Fruit fly (Drosophila melanogaster): Measurements from ENCODE around the gene ACXD.

The ACXD gene

DNA sequence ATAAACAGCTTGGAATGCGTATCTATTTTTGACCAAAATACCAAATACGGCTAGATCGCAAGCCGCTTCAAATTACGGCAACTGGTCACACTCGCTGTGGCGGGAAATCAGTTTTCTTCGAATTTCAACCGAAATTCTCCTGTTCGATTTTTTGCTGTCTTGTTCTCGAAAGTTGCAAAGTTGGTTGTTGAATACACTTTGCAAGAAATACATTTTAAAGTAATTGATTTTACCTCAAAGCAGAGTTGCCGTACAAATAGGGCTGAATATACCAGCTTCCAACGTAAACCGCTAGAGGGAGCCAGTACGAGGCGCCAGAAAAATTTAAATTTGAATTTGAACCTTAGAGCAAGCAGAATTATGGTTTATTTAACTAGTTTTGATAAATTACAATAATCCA lies 374 bp upstream of the ACXD start, which contains the start of gene CG9018:
Gene CG9018, minus strand, starts transcription at position 43 of the 400 bp plus-strand sequence.
- TF ChIP-seq bab1 (GFP tag; optimal IDR thresholded peaks at IDR 0.05) (peak; percentile 35), CG14711 (tag; optimal IDR thresholded peaks at IDR 0.05) (no peak)

DNA sequence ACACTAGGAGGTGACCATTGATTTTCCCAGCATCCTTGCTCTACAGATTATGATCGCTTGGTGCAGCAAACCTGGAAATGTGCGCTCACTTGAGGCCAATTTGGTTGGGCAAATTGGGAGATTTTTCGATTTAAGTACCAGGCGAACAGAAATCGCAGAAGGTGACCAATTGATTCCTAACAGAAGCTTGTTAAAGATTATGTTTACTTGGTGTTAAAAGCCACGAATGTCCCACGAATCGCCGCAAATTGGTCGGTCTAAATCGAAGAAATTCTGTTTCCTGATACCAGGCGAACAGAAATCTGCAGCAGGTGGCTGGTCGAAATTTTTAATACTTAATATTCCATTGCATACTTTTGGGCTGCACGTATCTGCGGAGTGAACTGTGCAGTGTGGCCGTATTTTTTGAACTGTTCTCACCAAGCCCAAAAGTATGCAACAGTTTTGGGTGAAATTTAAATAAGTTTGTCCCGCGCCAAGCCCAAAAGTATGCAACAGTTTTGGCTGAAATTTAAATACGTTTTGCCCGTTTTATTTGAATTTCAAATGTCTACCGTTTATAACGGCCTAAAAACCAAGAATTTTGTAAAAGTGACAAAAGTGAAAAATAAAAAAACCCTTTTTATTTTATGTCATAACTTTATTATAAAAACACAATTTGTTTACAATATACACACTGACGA lies 6.6 kb downstream of the ACXD start, which contains the start of gene CG32301:
Gene CG32301, plus strand, starts transcription at position 633 of the 683 bp plus-strand sequence.
- TF ChIP-seq CG12768 (GFP tag; optimal IDR thresholded peaks at IDR 0.05) = no peak
- no peak for TF ChIP-seq Hr96 (GFP tag; optimal IDR thresholded peaks at IDR 0.05)
- no peak for TF ChIP-seq CG7101 (tag; optimal IDR thresholded peaks at IDR 0.05)
- TF ChIP-seq bab1 (GFP tag; optimal IDR thresholded peaks at IDR 0.05) = peak; percentile 71
- no peak for TF ChIP-seq CG14711 (tag; optimal IDR thresholded peaks at IDR 0.05)

DNA sequence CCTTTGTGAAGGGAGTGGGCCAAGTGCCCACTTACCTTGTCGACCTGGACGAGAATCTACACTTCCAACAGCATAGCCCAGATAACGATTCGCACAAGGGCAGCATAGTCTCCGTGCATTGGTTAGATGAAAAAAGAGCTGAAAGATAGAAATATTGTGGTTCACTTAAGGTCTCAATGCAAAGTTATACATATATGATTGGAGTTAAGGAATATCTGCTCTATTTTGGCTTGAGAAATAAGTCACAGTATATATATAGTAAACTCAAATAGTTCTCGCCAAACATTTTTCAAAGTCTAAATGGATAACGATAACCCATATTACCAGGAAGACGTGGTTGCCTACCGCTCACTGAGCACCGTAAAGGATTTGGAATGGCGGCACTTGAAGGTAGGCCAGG lies 10.9 kb downstream of the ACXD start, which contains the start of gene CG32305:
Gene CG32305, plus strand, starts transcription at position 301 of the 400 bp plus-strand sequence.
- TF ChIP-seq CG5204 (GFP tag; optimal IDR thresholded peaks at IDR 0.05) (no peak), ovo (GFP tag; optimal IDR thresholded peaks at IDR 0.05) (no peak), Clk (GFP tag; optimal IDR thresholded peaks at IDR 0.05) (no peak), CG11617 (GFP tag; optimal IDR thresholded peaks at IDR 0.05) (no peak), toe (GFP tag; optimal IDR thresholded peaks at IDR 0.05) (no peak), CG14711 (tag; optimal IDR thresholded peaks at IDR 0.05) (no peak), CG12768 (GFP tag; optimal IDR thresholded peaks at IDR 0.05) (no peak), Crg-1 (GFP tag; optimal IDR thresholded peaks at IDR 0.05) (no peak), cnc (optimal IDR thresholded peaks at IDR 0.05) (no peak), CG7045 (GFP tag; optimal IDR thresholded peaks at IDR 0.05) (no peak), Hr96 (GFP tag; optimal IDR thresholded peaks at IDR 0.05) (no peak), tj (GFP tag; optimal IDR thresholded peaks at IDR 0.05) (no peak), CG7101 (tag; optimal IDR thresholded peaks at IDR 0.05) (no peak), kay (GFP tag; ENCODE audit: borderline replicate concordance) (no peak), cic (GFP tag; optimal IDR thresholded peaks at IDR 0.05) (no peak), CG33017 (tag; optimal IDR thresholded peaks at IDR 0.05) (no peak), Mnt (GFP tag; optimal IDR thresholded peaks at IDR 0.05) (no peak), pad (GFP tag; optimal IDR thresholded peaks at IDR 0.05) (no peak), CG1620 (GFP tag; optimal IDR thresholded peaks at IDR 0.05) (no peak), bab1 (GFP tag; optimal IDR thresholded peaks at IDR 0.05) (no peak)

DNA sequence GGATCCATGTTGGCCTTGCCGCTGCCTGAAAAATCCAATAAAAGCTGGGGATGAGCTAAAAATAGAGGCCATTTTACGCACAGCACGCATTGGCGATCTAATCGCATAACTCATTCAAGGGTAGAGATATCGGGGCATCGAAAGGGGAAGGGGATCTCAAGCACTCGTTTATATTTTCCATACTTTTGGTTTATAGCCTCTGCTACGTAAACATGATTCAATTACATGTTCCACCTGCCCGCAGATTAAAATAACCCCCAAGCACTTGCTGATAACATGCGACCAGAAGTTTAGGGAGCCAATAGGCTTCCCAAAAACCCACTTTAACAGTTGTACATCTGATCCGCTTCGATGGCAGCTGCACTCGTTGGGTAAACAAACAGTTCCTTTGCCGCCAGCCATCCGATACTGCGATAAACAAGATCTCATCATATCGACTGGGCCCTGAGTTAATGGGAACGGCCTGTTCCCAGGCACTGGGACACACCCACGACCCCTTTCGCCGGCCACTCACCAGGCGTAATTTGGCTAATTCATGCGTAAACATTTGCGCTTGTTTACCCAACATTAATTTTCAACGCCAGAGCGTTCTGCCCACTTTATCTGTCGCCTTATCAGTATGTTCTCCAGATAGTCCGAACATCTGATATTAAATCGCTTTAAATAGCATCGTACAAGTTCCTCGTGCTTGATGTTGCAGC lies 16.7 kb downstream of the ACXD start:
- TF ChIP-seq kay (GFP tag; ENCODE audit: borderline replicate concordance) = no peak
- no peak for TF ChIP-seq ovo (GFP tag; optimal IDR thresholded peaks at IDR 0.05)
- TF ChIP-seq CG12768 (GFP tag; optimal IDR thresholded peaks at IDR 0.05) = no peak
- TF ChIP-seq CG33017 (tag; optimal IDR thresholded peaks at IDR 0.05) = no peak
- no peak for TF ChIP-seq pad (GFP tag; optimal IDR thresholded peaks at IDR 0.05)
- TF ChIP-seq Mnt (GFP tag; optimal IDR thresholded peaks at IDR 0.05) = no peak
- no peak for TF ChIP-seq cic (GFP tag; optimal IDR thresholded peaks at IDR 0.05)
- TF ChIP-seq toe (GFP tag; optimal IDR thresholded peaks at IDR 0.05) = no peak
- TF ChIP-seq Clk (GFP tag; optimal IDR thresholded peaks at IDR 0.05) = no peak
- no peak for TF ChIP-seq tj (GFP tag; optimal IDR thresholded peaks at IDR 0.05)
- no peak for TF ChIP-seq cnc (optimal IDR thresholded peaks at IDR 0.05)

DNA sequence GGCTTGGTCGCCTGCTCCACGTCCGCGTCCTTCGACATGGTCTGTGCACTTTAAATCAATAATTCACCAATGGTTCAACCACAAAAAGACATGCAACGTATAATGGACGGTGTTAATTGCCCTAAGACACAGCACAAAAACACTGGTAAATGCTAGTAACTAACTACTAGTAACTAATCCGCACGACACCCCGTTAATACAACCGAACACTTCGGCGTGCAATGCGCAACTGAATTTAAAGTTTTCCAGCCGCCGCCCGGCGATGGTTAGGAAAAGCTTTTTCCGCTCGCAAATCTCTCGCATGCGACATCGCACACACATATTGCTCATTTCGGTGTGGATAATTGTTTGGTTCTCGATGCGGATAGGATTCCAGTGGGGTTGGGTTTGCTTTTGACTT lies 18.4 kb downstream of the ACXD start:
- TF ChIP-seq cic (GFP tag; optimal IDR thresholded peaks at IDR 0.05) = peak; percentile 12
- TF ChIP-seq bab1 (GFP tag; optimal IDR thresholded peaks at IDR 0.05) = peak; percentile 15
- TF ChIP-seq Mnt (GFP tag; optimal IDR thresholded peaks at IDR 0.05) = no peak
- TF ChIP-seq toe (GFP tag; optimal IDR thresholded peaks at IDR 0.05) = no peak
- peak; percentile 25 for TF ChIP-seq CG12768 (GFP tag; optimal IDR thresholded peaks at IDR 0.05)
- TF ChIP-seq CG33017 (tag; optimal IDR thresholded peaks at IDR 0.05) = peak; percentile 37

DNA sequence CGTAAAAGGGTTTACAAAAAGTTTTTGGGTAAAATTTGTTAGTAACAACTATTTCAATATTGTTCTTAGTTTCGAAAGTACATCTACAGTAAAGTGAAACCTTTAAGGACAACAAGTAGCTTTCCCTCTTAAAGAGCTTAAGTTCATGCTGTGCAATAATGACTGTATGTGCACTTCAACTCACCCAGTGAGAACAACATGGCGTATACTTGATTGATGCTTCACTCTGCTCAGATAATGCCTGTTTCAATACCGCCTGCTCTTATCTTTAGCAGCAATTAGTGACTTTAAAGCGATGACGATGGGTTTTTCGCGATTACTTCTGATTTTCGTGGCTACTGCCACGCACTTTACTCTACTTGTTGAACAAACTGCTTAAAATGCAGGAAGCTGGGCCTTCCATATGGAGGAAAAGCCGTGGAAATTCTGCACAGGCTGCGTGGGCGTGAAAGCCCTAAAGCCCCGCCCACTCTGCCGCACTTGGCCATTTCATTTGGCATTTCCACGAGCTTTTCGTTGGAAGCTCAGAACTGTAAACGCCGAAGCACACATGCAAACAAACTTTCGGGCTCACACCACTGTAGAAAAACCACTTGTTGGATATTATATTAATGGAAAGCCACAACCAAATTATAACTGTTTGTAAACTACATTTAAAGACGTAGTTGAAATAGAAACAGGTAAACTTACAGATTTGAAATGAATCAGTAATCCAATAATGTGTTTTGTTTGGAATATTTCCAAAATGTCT lies 19.2 kb downstream of the ACXD start:
- no peak for TF ChIP-seq CG1620 (GFP tag; optimal IDR thresholded peaks at IDR 0.05)
- TF ChIP-seq kay (GFP tag; ENCODE audit: borderline replicate concordance) = no peak
- TF ChIP-seq cnc (optimal IDR thresholded peaks at IDR 0.05) = peak in 1 of 2 experiments; percentile 47
- TF ChIP-seq CG33017 (tag; optimal IDR thresholded peaks at IDR 0.05) = no peak

DNA sequence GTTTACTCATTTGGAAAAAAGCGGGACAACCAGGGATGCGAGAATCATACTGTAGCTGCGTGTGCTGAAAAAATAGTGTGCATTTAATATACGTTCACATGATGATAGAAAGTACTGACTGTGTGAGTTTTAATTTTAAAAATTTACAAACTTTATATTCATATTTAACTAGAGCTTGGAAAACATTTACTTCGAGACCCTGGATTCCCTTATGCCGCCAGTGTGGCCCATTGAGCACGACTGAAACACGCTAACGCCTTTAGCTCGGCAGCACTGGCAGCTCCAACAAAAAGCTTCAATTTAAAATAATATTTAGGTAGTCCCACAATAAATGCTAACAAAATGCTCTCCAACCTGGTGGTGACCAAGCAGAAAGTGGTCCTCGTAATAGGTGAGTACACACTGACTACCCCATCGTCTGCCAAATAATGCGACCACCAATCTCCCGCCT lies 20.0 kb downstream of the ACXD start, which contains the start of the genes CG1275 and Elp5:
Gene CG1275, minus strand, starts transcription at position 12 of the 451 bp plus-strand sequence.
Gene Elp5, plus strand, starts transcription at position 45 of the 451 bp plus-strand sequence.
- TF ChIP-seq kay (GFP tag; ENCODE audit: borderline replicate concordance) (no peak), Mnt (GFP tag; optimal IDR thresholded peaks at IDR 0.05) (peak; percentile 93), CG7045 (GFP tag; optimal IDR thresholded peaks at IDR 0.05) (peak; percentile 96), Hr96 (GFP tag; optimal IDR thresholded peaks at IDR 0.05) (peak; percentile 94), tj (GFP tag; optimal IDR thresholded peaks at IDR 0.05) (peak; percentile 93), ovo (GFP tag; optimal IDR thresholded peaks at IDR 0.05) (peak; percentile 97), CG7101 (tag; optimal IDR thresholded peaks at IDR 0.05) (peak; percentile 99), cic (GFP tag; optimal IDR thresholded peaks at IDR 0.05) (peak; percentile 90), CG1620 (GFP tag; optimal IDR thresholded peaks at IDR 0.05) (peak; percentile 99), cnc (optimal IDR thresholded peaks at IDR 0.05) (no peak), CG14711 (tag; optimal IDR thresholded peaks at IDR 0.05) (peak; percentile 93), CG33017 (tag; optimal IDR thresholded peaks at IDR 0.05) (peak; percentile 98), bab1 (GFP tag; optimal IDR thresholded peaks at IDR 0.05) (peak; percentile 100), toe (GFP tag; optimal IDR thresholded peaks at IDR 0.05) (peak; percentile 98), CG5204 (GFP tag; optimal IDR thresholded peaks at IDR 0.05) (peak; percentile 97), CG12768 (GFP tag; optimal IDR thresholded peaks at IDR 0.05) (peak; percentile 95), pad (GFP tag; optimal IDR thresholded peaks at IDR 0.05) (peak; percentile 87), Clk (GFP tag; optimal IDR thresholded peaks at IDR 0.05) (peak; percentile 94), Crg-1 (GFP tag; optimal IDR thresholded peaks at IDR 0.05) (peak; percentile 98), CG11617 (GFP tag; optimal IDR thresholded peaks at IDR 0.05) (peak; percentile 97)
